Worm (Caenorhabditis elegans): ENCODE measurements around the gene hacl-1.

hacl-1 gene

ce11 chrII:11492843-11493242 lies at the start of gene hacl-1:
Gene hacl-1, minus strand, starts transcription at chrII:11492963.
- TF ChIP-seq ceh-8 (GFP tag; optimal IDR thresholded peaks at IDR 0.05) (no peak), ztf-4 (tag; optimal IDR thresholded peaks at IDR 0.05) (no peak), nhr-84 (tag; optimal IDR thresholded peaks at IDR 0.05) (no peak), irx-1 (tag; optimal IDR thresholded peaks at IDR 0.05) (no peak), ceh-88 (GFP tag; IDR thresholded peaks at IDR 0.05) (no peak), lsy-2 (tag; optimal IDR thresholded peaks at IDR 0.05) (peak; percentile 29 to 40), ztf-11 (tag; optimal IDR thresholded peaks at IDR 0.05) (no peak), mep-1 (tag; optimal IDR thresholded peaks at IDR 0.05) (peak; percentile 28), nhr-76 (tag; optimal IDR thresholded peaks at IDR 0.05) (no peak), swsn-7 (tag; optimal IDR thresholded peaks at IDR 0.05) (no peak), pag-3 (tag; optimal IDR thresholded peaks at IDR 0.05; ENCODE audit: borderline replicate concordance, insufficient read depth) (no peak), nhr-90 (tag; optimal IDR thresholded peaks at IDR 0.05; ENCODE audit: poor library complexity) (peak; percentile 14), fkh-10 (GFP tag; optimal IDR thresholded peaks at IDR 0.05) (no peak), lin-15B (tag; optimal IDR thresholded peaks at IDR 0.05) (no peak), unc-98 (GFP tag; IDR thresholded peaks at IDR 0.05) (no peak), unc-130 (tag; optimal IDR thresholded peaks at IDR 0.05) (no peak), ets-5 (GFP tag; IDR thresholded peaks at IDR 0.05) (no peak), Y116A8C.19 (tag; optimal IDR thresholded peaks at IDR 0.05; ENCODE audit: borderline replicate concordance) (no peak), ceh-63 (GFP tag; optimal IDR thresholded peaks at IDR 0.05) (no peak), elt-2 (tag; optimal IDR thresholded peaks at IDR 0.05) (no peak), dsc-1 (tag; optimal IDR thresholded peaks at IDR 0.05) (no peak), lin-14 (GFP tag; optimal IDR thresholded peaks at IDR 0.05) (peak; percentile 35), tlp-1 (tag; optimal IDR thresholded peaks at IDR 0.05) (no peak), fkh-8 (tag; optimal IDR thresholded peaks at IDR 0.05) (peak; percentile 76), pqm-1 (tag; optimal IDR thresholded peaks at IDR 0.05) (no peak), snpc-4 (tag; optimal IDR thresholded peaks at IDR 0.05) (no peak), egl-27 (tag; optimal IDR thresholded peaks at IDR 0.05) (no peak), lin-13 (GFP tag; optimal IDR thresholded peaks at IDR 0.05) (no peak), hlh-4 (tag; optimal IDR thresholded peaks at IDR 0.05) (no peak), F16B12.6 (tag; optimal IDR thresholded peaks at IDR 0.05) (no peak), mab-9 (GFP tag; IDR thresholded peaks at IDR 0.05) (no peak), C04F5.9 (tag; optimal IDR thresholded peaks at IDR 0.05) (no peak), nhr-20 (tag; optimal IDR thresholded peaks at IDR 0.05) (peak; percentile 64), unc-86 (tag; optimal IDR thresholded peaks at IDR 0.05) (no peak), hpl-2 (GFP tag; optimal IDR thresholded peaks at IDR 0.05) (no peak), nhr-47 (tag; optimal IDR thresholded peaks at IDR 0.05) (peak; percentile 34), aly-2 (tag; optimal IDR thresholded peaks at IDR 0.05) (no peak), unc-30 (tag; optimal IDR thresholded peaks at IDR 0.05) (no peak), lin-35 (GFP tag; optimal IDR thresholded peaks at IDR 0.05) (peak in 1 of 2 experiments; percentile 36), efl-3 (GFP tag; optimal IDR thresholded peaks at IDR 0.05) (no peak), C34B4.2 (tag; optimal IDR thresholded peaks at IDR 0.05) (no peak), rnt-1 (tag; optimal IDR thresholded peaks at IDR 0.05) (no peak), zip-4 (GFP tag; optimal IDR thresholded peaks at IDR 0.05) (no peak), nhr-237 (tag; optimal IDR thresholded peaks at IDR 0.05) (no peak), alr-1 (tag; optimal IDR thresholded peaks at IDR 0.05; ENCODE audit: borderline replicate concordance) (no peak), xbp-1 (tag; optimal IDR thresholded peaks at IDR 0.05) (peak; percentile 11), sup-37 (GFP tag; optimal IDR thresholded peaks at IDR 0.05) (no peak), fkh-4 (tag; optimal IDR thresholded peaks at IDR 0.05; ENCODE audit: borderline replicate concordance) (no peak), efl-1 (optimal IDR thresholded peaks at IDR 0.05) (no peak), efl-1 (GFP tag; optimal IDR thresholded peaks at IDR 0.05 in 1 of 2) (peak in 1 of 2 experiments; percentile 91), isw-1 (GFP tag; IDR thresholded peaks at IDR 0.05) (no peak), ama-1 (optimal IDR thresholded peaks at IDR 0.05) (no peak), aha-1 (tag; optimal IDR thresholded peaks at IDR 0.05) (no peak), mdl-1 (tag; optimal IDR thresholded peaks at IDR 0.05) (no peak)
